Fruit fly (Drosophila melanogaster) whole organism, prepupa: ENCODE data around the gene CG33493.

ENCODE experiments used
- Blimp-1 ChIP-seq: fragments of 200-800 bp; sonication (Bioruptor generic); optimal IDR thresholded peaks from 3 replicates; lab custom pipeline; 2017; ENCODE audit warnings: missing biosample characterization, missing genetic modification characterization, mild to moderate bottlenecking, moderate library complexity, missing genetic modification reagents
- CG11294 ChIP-seq: fragments of 200-800 bp; sonication (Bioruptor generic); IDR thresholded peaks from 2 replicates; pipeline ENCODE4 v1.3.6; 2022; ENCODE audit warnings: missing biosample characterization, missing genetic modification characterization
- CG11762 ChIP-seq: fragments of 200-800 bp; sonication (Bioruptor generic); optimal IDR thresholded peaks from 3 replicates; lab custom pipeline; 2016; ENCODE audit warnings: missing biosample characterization, missing genetic modification characterization; ENCODE audit not compliant: insufficient read depth
- CG11902 ChIP-seq: fragments of 200-800 bp; sonication (Bioruptor generic); optimal IDR thresholded peaks from 3 replicates; lab custom pipeline; 2016; ENCODE audit warnings: missing biosample characterization, missing genetic modification characterization
- CG16779 ChIP-seq: fragments of 200-800 bp; sonication (Bioruptor generic); optimal IDR thresholded peaks from 3 replicates; lab custom pipeline; 2017; ENCODE audit warnings: missing biosample characterization, mild to moderate bottlenecking, missing genetic modification characterization
- CG31627 ChIP-seq: fragments of 200-800 bp; sonication (Bioruptor generic); optimal IDR thresholded peaks from 3 replicates; lab custom pipeline; 2016; ENCODE audit warnings: missing biosample characterization, missing genetic modification characterization
- CG34406 ChIP-seq: fragments of 200-800 bp; sonication (Bioruptor generic); optimal IDR thresholded peaks from 3 replicates; lab custom pipeline; 2016; ENCODE audit warnings: missing biosample characterization, missing genetic modification characterization
- CG3919 ChIP-seq: fragments of 200-800 bp; sonication (Bioruptor generic); optimal IDR thresholded peaks from 3 replicates; lab custom pipeline; 2016; ENCODE audit warnings: missing biosample characterization, missing genetic modification characterization
- CG4318 ChIP-seq: fragments of 200-800 bp; sonication (Bioruptor generic); optimal IDR thresholded peaks from 3 replicates; lab custom pipeline; 2017; ENCODE audit warnings: missing biosample characterization, mild to moderate bottlenecking, missing genetic modification characterization
- CG6163 ChIP-seq: fragments of 200-800 bp; sonication (Bioruptor generic); IDR thresholded peaks from 3 replicates; pipeline ENCODE4 v1.3.6; 2022; ENCODE audit warnings: missing biosample characterization, missing genetic modification characterization
- CG6276 ChIP-seq: fragments of 200-800 bp; sonication (Bioruptor generic); optimal IDR thresholded peaks from 2 replicates; lab custom pipeline; 2017; ENCODE audit warnings: missing biosample characterization, mild to moderate bottlenecking, missing genetic modification characterization
- CG6792 ChIP-seq: fragments of 200-800 bp; sonication (Bioruptor generic); optimal IDR thresholded peaks from 3 replicates; lab custom pipeline; 2016; ENCODE audit warnings: missing biosample characterization, missing genetic modification characterization
- CG6854 ChIP-seq: fragments of 200-800 bp; sonication (Bioruptor generic); optimal IDR thresholded peaks from 2 replicates; lab custom pipeline; 2017; ENCODE audit warnings: missing biosample characterization, mild to moderate bottlenecking, missing genetic modification characterization
- CG7368 ChIP-seq: fragments of 200-800 bp; sonication (Bioruptor generic); optimal IDR thresholded peaks from 3 replicates; lab custom pipeline; 2016; ENCODE audit warnings: missing biosample characterization, missing genetic modification characterization
- CG9139 ChIP-seq: fragments of 200-800 bp; sonication (Bioruptor generic); optimal IDR thresholded peaks from 3 replicates; lab custom pipeline; 2017; ENCODE audit warnings: missing biosample characterization, mild to moderate bottlenecking, missing genetic modification characterization
- Eip75B ChIP-seq: fragments of 200-800 bp; sonication (Bioruptor generic); optimal IDR thresholded peaks from 3 replicates; lab custom pipeline; 2016; ENCODE audit warnings: missing biosample characterization, missing genetic modification characterization
- Eip78C ChIP-seq: fragments of 200-800 bp; sonication (Bioruptor generic); peaks from one replicate; lab custom pipeline; 2016; ENCODE audit warnings: missing biosample characterization, missing genetic modification characterization
- Eip93F ChIP-seq: fragments of 200-800 bp; sonication (Bioruptor generic); optimal IDR thresholded peaks from 2 replicates; lab custom pipeline; 2016; ENCODE audit warnings: missing biosample characterization, mild to moderate bottlenecking, missing genetic modification characterization
- Ets21C ChIP-seq: fragments of 200-800 bp; sonication (Bioruptor generic); optimal IDR thresholded peaks from 3 replicates; lab custom pipeline; 2016; ENCODE audit warnings: missing biosample characterization, missing genetic modification characterization
- Gug ChIP-seq: fragments of 200-800 bp; sonication (Bioruptor generic); IDR thresholded peaks from 2 replicates; pipeline ENCODE4 v1.3.6; 2022; ENCODE audit warnings: missing biosample characterization, missing genetic modification characterization
- Hr39 ChIP-seq: fragments of 200-800 bp; sonication (Bioruptor generic); optimal IDR thresholded peaks from 2 replicates; lab custom pipeline; 2016; ENCODE audit warnings: missing biosample characterization, missing genetic modification characterization
- Hr4 ChIP-seq: fragments of 200-800 bp; sonication (Bioruptor generic); optimal IDR thresholded peaks from 3 replicates; lab custom pipeline; 2016; ENCODE audit warnings: missing biosample characterization, missing genetic modification characterization
- Lpt ChIP-seq: fragments of 200-800 bp; sonication (Bioruptor generic); optimal IDR thresholded peaks from 3 replicates; lab custom pipeline; 2016; ENCODE audit warnings: missing biosample characterization, missing genetic modification characterization
- Met ChIP-seq: fragments of 200-800 bp; sonication (Bioruptor generic); optimal IDR thresholded peaks from 3 replicates; lab custom pipeline; 2016; ENCODE audit warnings: missing biosample characterization, missing genetic modification characterization
- OdsH ChIP-seq: fragments of 200-800 bp; sonication (Bioruptor generic); optimal IDR thresholded peaks from 3 replicates; lab custom pipeline; 2016; ENCODE audit warnings: missing biosample characterization, missing genetic modification characterization
- Smox ChIP-seq: fragments of 200-800 bp; sonication (Bioruptor generic); optimal IDR thresholded peaks from 3 replicates; lab custom pipeline; 2016; ENCODE audit warnings: missing biosample characterization, missing genetic modification characterization
- Sox15 ChIP-seq: fragments of 200-800 bp; sonication (Bioruptor generic); optimal IDR thresholded peaks from 3 replicates; lab custom pipeline; 2016; ENCODE audit warnings: missing biosample characterization, missing genetic modification characterization
- achi ChIP-seq: fragments of 200-800 bp; sonication (Bioruptor generic); optimal IDR thresholded peaks from 3 replicates; lab custom pipeline; 2016; ENCODE audit warnings: missing biosample characterization, missing genetic modification characterization
- dac ChIP-seq: fragments of 200-800 bp; sonication (Bioruptor generic); optimal IDR thresholded peaks from 2 replicates; lab custom pipeline; 2017; ENCODE audit warnings: missing biosample characterization, mild to moderate bottlenecking, missing genetic modification characterization
- dsx ChIP-seq: fragments of 200-800 bp; optimal IDR thresholded peaks from 3 replicates; lab custom pipeline; 2019; ENCODE audit warnings: missing biosample characterization, mild to moderate bottlenecking, missing genetic modification characterization, moderate library complexity; ENCODE audit not compliant: poor library complexity, severe bottlenecking
- eg ChIP-seq: fragments of 200-800 bp; sonication (Bioruptor generic); IDR thresholded peaks from 3 replicates; pipeline ENCODE4 v1.3.6; 2022; ENCODE audit warnings: missing biosample characterization, missing genetic modification characterization
- esn ChIP-seq: fragments of 200-800 bp; sonication (Bioruptor generic); optimal IDR thresholded peaks from 2 replicates; lab custom pipeline; 2016; ENCODE audit warnings: missing biosample characterization, mild to moderate bottlenecking, missing genetic modification characterization, moderate library complexity
- fkh ChIP-seq: fragments of 200-800 bp; sonication (Bioruptor generic); optimal IDR thresholded peaks from 3 replicates; lab custom pipeline; 2017; ENCODE audit warnings: missing biosample characterization, mild to moderate bottlenecking, missing genetic modification characterization, moderate library complexity
- net ChIP-seq: fragments of 200-800 bp; sonication (Bioruptor generic); optimal IDR thresholded peaks from 3 replicates; lab custom pipeline; 2016; ENCODE audit warnings: missing biosample characterization, missing genetic modification characterization
- pdm3 ChIP-seq: fragments of 200-800 bp; sonication (Bioruptor generic); optimal IDR thresholded peaks from 3 replicates; lab custom pipeline; 2016; ENCODE audit warnings: missing biosample characterization, missing genetic modification characterization
- salr ChIP-seq, 2 experiments: fragments of 200-800 bp; sonication (Bioruptor generic); optimal IDR thresholded peaks; 3 replicates each; lab custom pipeline; 2016 to 2018; ENCODE audit warnings: missing biosample characterization in 2 of 2, missing genetic modification characterization in 2 of 2, mild to moderate bottlenecking in 1 of 2
- ss ChIP-seq, 2 experiments: fragments of 200-800 bp; sonication (Bioruptor generic); optimal IDR thresholded peaks; 2 replicates in 1 of 2; 3 replicates in 1 of 2; lab custom pipeline; 2017 to 2018; ENCODE audit warnings: mild to moderate bottlenecking in 2 of 2, missing biosample characterization in 2 of 2, missing genetic modification characterization in 2 of 2, moderate library complexity in 1 of 2
- svp ChIP-seq: fragments of 200-800 bp; sonication (Bioruptor generic); peaks from one replicate; lab custom pipeline; 2016; ENCODE audit warnings: missing biosample characterization, missing genetic modification characterization
- vri ChIP-seq: fragments of 200-800 bp; sonication (Bioruptor generic); optimal IDR thresholded peaks from 3 replicates; lab custom pipeline; 2016; ENCODE audit warnings: missing biosample characterization, mild to moderate bottlenecking, missing genetic modification characterization

CG33493 gene

DNA sequence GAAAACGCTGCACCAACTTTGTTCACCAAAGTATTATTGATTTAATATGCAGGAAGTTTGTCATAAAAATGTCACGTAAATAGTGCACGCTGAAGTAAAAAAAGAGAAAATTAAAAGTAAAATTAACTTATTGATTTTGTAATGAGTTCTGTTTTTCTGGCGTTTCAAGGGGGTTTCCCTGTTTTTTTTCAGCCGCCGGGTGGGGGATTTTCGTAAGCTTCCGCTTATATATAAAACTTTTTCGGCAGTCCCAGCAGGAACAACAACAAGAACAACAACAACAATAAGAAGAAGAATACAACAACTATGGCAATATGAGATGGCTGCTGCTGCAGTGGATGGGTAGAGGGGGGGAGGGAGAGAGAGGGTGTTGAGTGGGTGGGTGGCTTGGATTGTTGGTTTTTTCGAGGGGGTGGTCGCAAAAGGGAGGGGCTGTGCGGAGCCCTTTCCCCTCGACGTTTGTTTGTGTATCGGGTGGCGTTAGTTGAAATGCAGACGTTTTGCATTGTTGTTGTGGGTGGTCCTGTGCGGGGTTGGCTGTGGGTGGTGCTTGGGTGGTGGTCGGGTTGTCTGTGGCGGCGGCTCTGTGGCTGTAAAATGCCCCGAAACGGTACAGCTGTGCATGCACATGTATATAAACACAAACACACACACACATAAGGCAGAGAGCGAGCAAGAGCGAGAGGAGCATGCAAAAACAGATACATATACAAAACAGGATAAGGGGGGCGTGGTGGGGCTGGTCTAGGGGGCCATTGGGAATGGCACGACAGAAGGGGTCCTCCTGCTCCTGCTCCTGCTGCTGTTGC, 23.2 kb downstream of the CG33493 start:
- no peak for TF ChIP-seq OdsH (GFP tag; lab: Kevin White, UChicago)
- TF ChIP-seq CG6163 (GFP tag; lab: Robert Waterston, UW): no peak
- no peak for TF ChIP-seq CG6792
- TF ChIP-seq dsx (GFP tag; lab: Kevin White, UChicago): no peak
- TF ChIP-seq salr (GFP tag; optimal IDR thresholded peaks at IDR 0.05; lab: Kevin White, UChicago): no peak
- TF ChIP-seq Ets21C (GFP tag; lab: Kevin White, UChicago): no peak
- TF ChIP-seq Eip93F (GFP tag; lab: Kevin White, UChicago): no peak
- TF ChIP-seq CG6854 (GFP tag; lab: Kevin White, UChicago): no peak
- no peak for TF ChIP-seq CG31627 (GFP tag; lab: Kevin White, UChicago)
- no peak for TF ChIP-seq CG7368
- no peak for TF ChIP-seq dac (GFP tag; lab: Kevin White, UChicago)
- TF ChIP-seq CG9139: no peak
- no peak for TF ChIP-seq Smox (GFP tag; lab: Kevin White, UChicago)
- TF ChIP-seq CG11294 (GFP tag; lab: Robert Waterston, UW): no peak
- no peak for TF ChIP-seq Eip78C (GFP tag; lab: Kevin White, UChicago)
- TF ChIP-seq ss (GFP tag; optimal IDR thresholded peaks at IDR 0.05; lab: Kevin White, UChicago): no peak

dm6 chr3L:10667341-10667740, 25.6 kb downstream of the CG33493 start:
- no peak for TF ChIP-seq CG34406
- TF ChIP-seq Ets21C (GFP tag; lab: Kevin White, UChicago): no peak
- TF ChIP-seq CG11762 (GFP tag; lab: Kevin White, UChicago): no peak
- TF ChIP-seq Gug (GFP tag; lab: Robert Waterston, UW): no peak
- TF ChIP-seq CG6276 (GFP tag; lab: Kevin White, UChicago): no peak
- TF ChIP-seq Lpt: no peak
- no peak for TF ChIP-seq Blimp-1 (GFP tag; lab: Kevin White, UChicago)
- TF ChIP-seq vri: peak; percentile 31
- no peak for TF ChIP-seq CG9139
- TF ChIP-seq Eip93F (GFP tag; lab: Kevin White, UChicago): no peak
- TF ChIP-seq CG7368: no peak
- TF ChIP-seq fkh (GFP tag; lab: Kevin White, UChicago): peak; percentile 4
- no peak for TF ChIP-seq CG4318 (GFP tag; lab: Kevin White, UChicago)
- no peak for TF ChIP-seq Sox15 (GFP tag; lab: Kevin White, UChicago)
- no peak for TF ChIP-seq CG31627 (GFP tag; lab: Kevin White, UChicago)

DNA sequence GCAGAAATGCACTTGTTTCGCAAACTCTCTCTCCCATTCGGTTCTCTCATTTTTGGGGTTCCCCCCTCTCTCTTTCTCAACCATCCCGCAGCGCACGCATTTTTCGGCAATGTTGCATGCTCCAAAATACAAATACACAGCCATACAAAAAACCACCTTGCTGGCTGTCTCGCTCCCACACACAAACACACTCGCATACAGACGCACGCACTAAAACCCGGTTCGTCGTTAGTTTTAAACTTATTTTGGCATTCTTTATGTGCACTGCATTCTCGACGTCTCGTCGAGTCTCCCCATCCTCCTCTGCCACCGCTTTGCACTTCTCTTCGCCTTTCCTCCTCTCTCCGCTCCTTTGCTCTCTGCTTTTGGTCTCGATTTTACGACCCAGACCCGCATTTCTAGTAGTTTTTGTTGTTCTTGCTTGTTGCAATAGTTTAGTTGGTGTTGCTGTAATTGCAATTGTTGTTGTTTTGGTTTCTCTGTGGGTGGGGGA, 26.4 kb downstream of the CG33493 start:
- TF ChIP-seq CG6854 (GFP tag; lab: Kevin White, UChicago): no peak
- no peak for TF ChIP-seq CG3919 (GFP tag; lab: Kevin White, UChicago)
- no peak for TF ChIP-seq CG11294 (GFP tag; lab: Robert Waterston, UW)
- TF ChIP-seq eg: peak; percentile 50; the same call in 1 of the 3 replicates
- TF ChIP-seq salr (GFP tag; optimal IDR thresholded peaks at IDR 0.05; lab: Kevin White, UChicago): no peak
- no peak for TF ChIP-seq CG16779 (tag; lab: Kevin White, UChicago)
- TF ChIP-seq CG31627 (GFP tag; lab: Kevin White, UChicago): no peak
- no peak for TF ChIP-seq Hr39 (GFP tag; lab: Kevin White, UChicago)
- no peak for TF ChIP-seq net (GFP tag; lab: Kevin White, UChicago)

- peak; percentile 98 for TF ChIP-seq CG16779 (tag; lab: Kevin White, UChicago)
- TF ChIP-seq Hr4: peak; percentile 98
- peak; percentile 91 for TF ChIP-seq Ets21C (GFP tag; lab: Kevin White, UChicago)
- peak; percentile 96 for TF ChIP-seq CG7368
- TF ChIP-seq CG6276 (GFP tag; lab: Kevin White, UChicago): peak; percentile 99
- TF ChIP-seq CG11762 (GFP tag; lab: Kevin White, UChicago): peak; percentile 98
- TF ChIP-seq CG9139: peak; percentile 98
- peak; percentile 98 for TF ChIP-seq pdm3 (GFP tag; lab: Kevin White, UChicago)
- peak; percentile 92 for TF ChIP-seq Hr39 (GFP tag; lab: Kevin White, UChicago)
- TF ChIP-seq CG3919 (GFP tag; lab: Kevin White, UChicago): peak; percentile 98
- TF ChIP-seq CG34406: peak; percentile 99
- TF ChIP-seq CG11902: peak; percentile 96
- peak; percentile 98 for TF ChIP-seq achi (GFP tag; lab: Kevin White, UChicago)
- peak; percentile 99 for TF ChIP-seq esn
- peak; percentile 93 for TF ChIP-seq dac (GFP tag; lab: Kevin White, UChicago)
- TF ChIP-seq Met (GFP tag; lab: Kevin White, UChicago): peak; percentile 98
- peak; percentile 99 for TF ChIP-seq CG6792
- peak; percentile 99 for TF ChIP-seq svp (GFP tag; lab: Kevin White, UChicago)
- TF ChIP-seq CG4318 (GFP tag; lab: Kevin White, UChicago): peak; percentile 98
- peak; percentile 96 for TF ChIP-seq eg
- peak; percentile 98 for TF ChIP-seq Lpt
- TF ChIP-seq Eip93F (GFP tag; lab: Kevin White, UChicago): peak; percentile 97
- peak; percentile 98 for TF ChIP-seq Eip75B (GFP tag; lab: Kevin White, UChicago)
Measured at dm6 chr3L:10665433-10666150, 27.4 kb downstream of the CG33493 start.
